Worm (Caenorhabditis elegans) whole organism, L4/young adult: ENCODE results near the gene aex-2.
"Not testable (repeated sequence)": the region's sequence is repeated elsewhere in the genome, so short reads cannot be mapped to it uniquely, and the experiment has no call there.

Experiments
- W03F9.2 ChIP-seq: fragments of 150-350 bp; optimal IDR thresholded peaks from 2 replicates; lab custom pipeline; 2014; ENCODE audit warnings: missing biosample characterization, missing genetic modification characterization
- dao-5 ChIP-seq: sonication (generic microtip); optimal IDR thresholded peaks from 2 replicates; lab custom pipeline; 2016; ENCODE audit warnings: missing genotype, missing genetic modification characterization, moderate library complexity, missing compliant biosample characterization
- him-1 ChIP-seq: sonication (generic microtip); optimal IDR thresholded peaks from 2 replicates; lab custom pipeline; 2016; ENCODE audit warnings: missing genotype, missing genetic modification reagents, missing genetic modification characterization, missing compliant biosample characterization

The aex-2 gene

DNA sequence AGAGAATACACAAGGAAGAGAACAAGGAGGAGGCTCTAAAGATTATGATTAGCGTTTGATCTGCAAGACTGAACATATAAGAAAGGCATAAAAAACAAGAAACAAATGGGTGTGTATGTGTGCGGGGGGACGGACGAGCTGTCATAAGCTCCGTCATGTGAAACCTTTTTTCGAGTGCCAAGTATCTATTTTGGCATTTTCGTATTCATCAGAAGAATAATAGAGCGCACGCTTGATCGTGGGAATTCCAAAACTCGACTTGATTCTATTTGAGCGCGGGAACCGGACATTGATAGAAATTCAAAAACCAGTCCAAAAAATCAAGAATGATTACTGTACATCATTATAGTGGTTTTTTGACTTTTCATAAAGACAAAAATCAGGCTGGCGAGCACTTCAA is 3.9 kb upstream of the aex-2 start:
- TF ChIP-seq W03F9.2 (tag; lab: Kevin White, UChicago) (no peak), dao-5 (tag; lab: Kevin White, UChicago) (no peak), him-1 (tag; lab: Kevin White, UChicago) (no peak)

DNA sequence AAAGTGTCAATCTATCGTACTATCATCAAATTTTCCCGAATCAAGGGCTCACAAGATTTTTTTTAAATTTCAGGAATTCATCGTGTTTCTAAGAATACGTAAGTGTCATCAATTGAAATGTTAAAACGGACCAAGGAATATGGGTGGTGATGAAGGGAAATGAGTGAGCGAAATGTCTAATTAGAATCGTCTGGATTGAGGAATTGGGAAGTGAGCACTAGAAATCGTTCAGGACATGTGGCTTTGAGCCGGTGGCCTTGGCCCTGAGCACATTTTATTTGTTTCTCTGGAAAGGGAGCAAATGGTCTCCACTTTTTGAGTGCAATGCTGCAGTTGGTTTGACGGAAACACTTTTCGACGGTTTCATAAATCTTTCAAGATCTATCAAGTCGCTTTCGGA is 1.3 kb upstream of the aex-2 start:
- TF ChIP-seq W03F9.2 (tag; lab: Kevin White, UChicago), result no peak
- TF ChIP-seq dao-5 (tag; lab: Kevin White, UChicago), result no peak

DNA sequence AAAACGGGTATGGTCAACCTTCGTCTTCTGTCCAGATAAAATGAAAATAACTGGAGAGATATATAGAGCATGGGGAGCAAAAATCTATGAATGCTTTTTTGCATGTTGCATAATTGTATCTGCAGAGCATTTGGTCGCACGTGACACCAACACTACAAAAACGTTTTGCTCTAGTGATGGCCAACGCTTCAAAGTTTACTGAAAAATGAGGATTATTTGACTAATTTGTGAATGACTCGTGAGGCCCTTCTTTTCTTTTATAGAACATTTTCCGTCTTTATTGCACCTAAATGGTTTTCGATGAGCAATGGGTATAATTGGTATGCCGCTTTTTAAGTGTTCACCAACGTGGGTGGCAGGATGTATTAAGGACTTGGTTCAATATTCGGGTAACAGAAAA is 562 bp upstream of the aex-2 start:
- TF ChIP-seq dao-5 (tag; lab: Kevin White, UChicago) (no peak), W03F9.2 (tag; lab: Kevin White, UChicago) (no peak), him-1 (tag; lab: Kevin White, UChicago) (no peak)

DNA sequence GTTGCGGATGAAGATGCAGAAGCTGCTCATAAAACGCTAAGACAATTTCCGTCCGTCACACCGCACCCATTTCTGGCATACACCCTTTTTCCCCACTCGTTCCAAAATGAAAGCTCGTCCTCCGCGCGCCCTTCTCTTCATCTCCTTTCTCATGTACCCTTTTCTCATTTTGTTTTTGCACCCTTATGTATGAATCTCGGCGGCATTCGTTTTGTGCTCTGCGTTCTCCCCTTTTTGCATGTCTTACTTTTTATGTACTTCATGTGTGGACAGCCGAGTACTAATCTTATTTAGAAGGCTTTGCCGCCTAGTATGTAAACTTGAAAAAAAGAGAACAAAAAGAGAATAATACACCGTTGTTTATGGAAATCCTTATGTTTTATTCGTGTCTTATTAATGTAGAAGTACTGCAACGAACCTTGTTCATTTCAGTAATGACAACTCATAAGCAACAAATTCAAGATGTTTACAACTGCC is 4.8 kb downstream of the aex-2 start, which contains the start of gene F34H10.4:
Gene F34H10.4, plus strand, starts transcription at position 427 of the 477 bp plus-strand sequence.
- TF ChIP-seq W03F9.2 (tag; lab: Kevin White, UChicago) (no peak), dao-5 (tag; lab: Kevin White, UChicago) (no peak), him-1 (tag; lab: Kevin White, UChicago) (no peak)

DNA sequence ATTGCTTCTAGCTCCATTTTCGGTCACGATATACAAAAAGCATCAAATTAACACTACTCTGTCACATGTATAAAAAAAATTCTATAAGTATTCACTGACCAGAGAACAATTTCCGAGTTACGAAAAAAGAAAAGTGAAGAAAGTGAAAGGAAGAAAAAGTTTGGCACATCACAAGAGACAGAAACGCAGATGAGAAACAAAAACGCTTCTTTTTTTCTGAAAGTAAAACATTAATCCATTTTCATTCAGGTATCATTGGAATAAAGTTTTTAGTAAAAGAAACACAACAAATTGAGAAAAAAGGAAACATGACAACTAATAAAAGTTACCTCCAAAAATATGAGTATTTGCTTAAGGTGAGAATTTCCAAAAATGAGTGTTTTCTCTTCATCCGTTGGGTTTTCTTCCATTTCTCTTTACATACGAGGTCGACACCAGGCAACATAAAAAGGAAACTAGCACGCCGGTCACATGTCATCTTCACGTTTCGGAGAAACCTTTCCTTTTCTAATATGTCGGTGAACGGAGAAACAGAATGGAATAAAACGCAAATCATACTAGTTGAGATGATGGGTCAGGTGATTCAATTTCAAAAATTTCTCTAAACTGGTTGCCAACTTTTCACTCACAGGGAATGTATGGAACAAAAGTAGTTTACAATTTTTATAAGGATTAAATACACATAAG is 10.0 kb downstream of the aex-2 start:
- TF ChIP-seq him-1 (tag; lab: Kevin White, UChicago) (no peak), dao-5 (tag; lab: Kevin White, UChicago) (no peak), W03F9.2 (tag; lab: Kevin White, UChicago) (no peak)

DNA sequence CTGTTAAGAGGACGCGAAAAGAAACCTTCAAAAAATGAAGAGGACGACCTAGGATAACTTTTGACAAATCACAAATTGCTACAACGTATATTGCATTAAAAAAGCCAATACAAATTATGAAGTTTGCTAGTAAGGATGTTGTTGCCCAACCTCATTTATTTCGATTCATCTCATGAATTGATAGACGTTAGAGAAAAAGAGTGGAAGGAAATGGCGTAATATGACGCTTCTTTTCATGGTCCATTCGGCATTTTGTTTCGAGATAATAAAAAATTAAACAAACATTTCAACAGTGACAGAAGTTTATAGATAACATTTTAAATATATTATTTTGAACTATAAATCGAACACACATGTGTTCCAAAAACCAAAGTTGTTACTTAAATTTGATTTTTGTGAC is 12.0 kb downstream of the aex-2 start:
- TF ChIP-seq W03F9.2 (tag; lab: Kevin White, UChicago) (no peak), him-1 (tag; lab: Kevin White, UChicago) (no peak), dao-5 (tag; lab: Kevin White, UChicago) (no peak)

DNA sequence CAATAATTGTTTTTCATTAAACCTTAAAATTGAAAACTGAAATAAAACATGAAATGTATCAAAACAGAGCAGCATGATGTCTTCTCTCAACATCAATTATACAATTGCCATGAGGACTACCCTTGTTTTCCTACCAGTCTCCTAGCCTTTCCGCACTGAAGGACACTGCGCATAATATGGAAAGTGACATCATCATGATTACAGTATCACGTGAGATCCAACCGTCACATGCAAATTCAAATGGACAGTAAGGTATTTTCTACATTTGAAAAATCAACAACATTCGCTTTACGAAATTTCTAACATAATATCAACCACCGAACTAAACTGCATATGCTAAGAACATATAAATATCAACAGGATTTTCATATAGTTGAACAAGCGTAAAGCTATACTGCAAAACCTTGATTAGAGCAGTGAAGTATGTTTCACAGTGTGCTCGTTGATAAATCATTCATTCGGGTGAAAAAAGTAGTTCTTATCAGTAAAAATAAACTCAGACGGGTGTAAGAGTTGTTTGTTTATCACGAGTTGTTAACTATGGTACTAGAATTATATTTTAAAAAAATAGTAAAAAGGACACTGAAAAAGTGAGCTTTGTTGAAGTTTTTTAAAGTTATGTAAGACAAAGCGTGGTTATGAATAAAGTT is 14.0 kb downstream of the aex-2 start:
- TF ChIP-seq W03F9.2 (tag; lab: Kevin White, UChicago) (no peak), him-1 (tag; lab: Kevin White, UChicago) (no peak), dao-5 (tag; lab: Kevin White, UChicago) (no peak)

DNA sequence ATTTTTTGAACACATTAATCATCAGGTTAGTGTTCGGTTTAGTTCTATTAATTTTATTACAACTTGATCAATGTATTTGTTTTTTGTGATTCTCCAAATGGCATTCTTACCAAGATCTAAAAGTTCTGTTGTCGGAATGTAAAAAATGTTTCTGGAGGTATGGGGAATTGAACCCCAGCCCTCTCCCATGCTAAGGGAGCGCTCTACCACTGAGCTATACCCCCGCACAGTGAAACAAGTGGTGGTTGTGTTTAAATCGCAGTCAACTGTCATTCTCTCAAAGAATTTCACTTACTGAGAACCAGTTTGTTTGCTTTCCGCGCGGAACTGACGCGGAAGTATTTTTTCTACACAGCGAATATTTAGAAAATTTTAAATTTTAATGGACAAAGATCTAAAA is 15.2 kb downstream of the aex-2 start:
- peak; percentile 34 for TF ChIP-seq him-1 (tag; lab: Kevin White, UChicago)
- no peak for TF ChIP-seq dao-5 (tag; lab: Kevin White, UChicago)

DNA sequence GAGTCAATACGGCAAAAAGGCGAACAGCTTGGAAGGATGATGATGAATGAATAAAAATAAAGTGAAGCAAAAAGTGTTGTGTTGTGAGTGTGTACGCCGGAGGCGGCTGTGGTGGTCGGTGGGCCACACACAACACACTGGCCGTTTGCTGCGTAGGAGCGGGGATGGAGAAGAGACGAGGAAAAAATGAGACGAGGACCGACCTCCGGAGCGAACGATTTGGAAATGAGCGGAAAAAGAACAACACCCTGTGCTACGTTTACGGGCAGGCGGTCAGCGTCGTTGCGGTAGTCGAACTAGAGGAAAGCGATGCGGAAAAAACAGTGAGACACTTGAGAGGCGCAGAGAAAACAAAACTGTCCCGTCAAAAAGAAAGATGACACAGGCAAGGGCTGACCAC is 15.8 kb downstream of the aex-2 start:
- TF ChIP-seq W03F9.2 (tag; lab: Kevin White, UChicago) (no peak), him-1 (tag; lab: Kevin White, UChicago) (no peak), dao-5 (tag; lab: Kevin White, UChicago) (no peak)

DNA sequence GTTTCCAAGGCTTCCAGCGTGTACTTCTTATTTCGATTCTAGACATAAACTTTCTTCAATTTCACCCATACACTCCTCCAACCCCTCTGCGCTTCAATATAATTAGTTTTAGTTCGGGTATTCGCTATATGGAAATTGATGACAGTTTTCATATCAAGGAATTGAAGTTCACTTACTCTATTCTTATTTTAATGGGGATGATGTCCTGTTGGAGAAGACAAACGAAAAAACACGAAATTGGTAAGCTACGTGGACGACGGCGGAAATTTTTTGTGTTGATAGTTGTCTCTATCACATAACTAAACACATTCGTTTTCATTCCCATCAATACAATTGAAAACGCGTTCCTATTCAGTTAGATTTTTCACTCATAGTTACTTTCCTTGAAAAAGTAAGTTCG is 17.5 kb downstream of the aex-2 start, which contains the start of gene F34H10.5:
Gene F34H10.5, plus strand, starts transcription at position 301 of the 400 bp plus-strand sequence.
- TF ChIP-seq him-1 (tag; lab: Kevin White, UChicago), result no peak
- TF ChIP-seq W03F9.2 (tag; lab: Kevin White, UChicago), result no peak
- no peak for TF ChIP-seq dao-5 (tag; lab: Kevin White, UChicago)

DNA sequence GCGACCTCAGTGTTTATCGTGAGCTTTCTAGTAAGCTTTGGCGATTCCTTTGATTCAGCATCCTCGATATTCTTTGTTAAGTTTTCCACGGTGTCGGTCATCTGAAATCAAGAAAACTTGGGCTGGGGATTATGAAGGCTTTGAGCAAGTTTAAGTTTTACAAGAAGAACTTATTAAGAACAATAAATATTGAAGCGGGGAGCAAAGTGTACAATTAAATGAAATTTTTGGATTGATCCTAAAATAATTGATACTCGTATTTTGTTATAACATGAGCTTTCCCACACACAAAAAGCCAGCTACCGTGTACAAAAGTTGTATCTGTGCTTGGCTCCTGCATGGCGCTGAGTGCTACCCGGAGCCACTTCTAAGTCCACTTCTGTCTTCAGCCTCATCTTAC is 18.0 kb downstream of the aex-2 start, which contains the start of gene F34H10.3:
Gene F34H10.3, minus strand, starts transcription at position 101 of the 400 bp plus-strand sequence.
- no peak for TF ChIP-seq dao-5 (tag; lab: Kevin White, UChicago)
- no peak for TF ChIP-seq him-1 (tag; lab: Kevin White, UChicago)
- TF ChIP-seq W03F9.2 (tag; lab: Kevin White, UChicago), result no peak

DNA sequence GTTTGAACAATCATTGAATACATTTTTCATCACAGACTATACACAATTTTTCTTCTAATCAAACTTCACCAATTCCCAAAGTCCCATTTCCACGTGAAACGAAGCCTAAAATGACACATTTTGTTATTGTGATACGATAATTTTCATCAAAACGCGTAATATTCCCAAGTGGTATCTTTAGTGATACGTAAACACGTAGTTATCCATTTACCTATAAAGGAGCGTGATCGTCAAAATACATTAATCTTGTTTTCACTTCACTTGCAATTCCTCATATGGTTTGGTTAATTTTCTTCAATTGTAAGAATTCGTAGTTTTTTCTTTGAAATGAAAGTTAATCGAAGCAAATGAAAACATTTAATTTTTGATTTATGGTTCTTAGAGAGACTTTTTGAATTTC is 23.4 kb downstream of the aex-2 start:
- no peak for TF ChIP-seq dao-5 (tag; lab: Kevin White, UChicago)
- TF ChIP-seq W03F9.2 (tag; lab: Kevin White, UChicago), result no peak

DNA sequence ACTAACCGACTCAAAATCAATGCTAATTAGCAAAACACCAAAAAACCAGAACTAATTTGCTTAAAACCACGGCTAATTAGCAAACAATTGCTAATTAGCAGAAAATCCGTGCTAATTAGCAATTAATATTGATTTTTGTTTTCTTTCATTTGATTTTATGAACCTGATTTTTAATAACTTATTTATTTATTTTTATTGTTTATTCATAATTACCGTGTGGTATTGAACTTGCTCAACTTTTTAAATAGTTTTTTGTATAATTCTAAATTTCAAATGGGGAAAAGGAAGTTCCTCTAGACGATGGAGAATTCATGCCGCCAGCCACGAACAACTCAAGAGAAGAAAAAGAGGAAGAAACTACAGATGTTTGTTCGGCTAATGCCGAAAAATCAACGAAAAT is 27.1 kb downstream of the aex-2 start, which contains the start of gene F34H10.1:
Gene F34H10.1, plus strand, starts transcription at position 301 of the 400 bp plus-strand sequence.
- not testable (repeated sequence) for TF ChIP-seq dao-5, him-1, W03F9.2 (tag; lab: Kevin White, UChicago)
